Fruit fly (Drosophila melanogaster) whole organism, embryonic: ENCODE data around the gene CG10254.

ENCODE experiments used
- Atf-2 ChIP-seq: fragments of 200-800 bp; sonication (Bioruptor generic); optimal IDR thresholded peaks from 2 replicates; lab custom pipeline; 2016; ENCODE audit warnings: missing biosample characterization, missing genetic modification characterization
- B-H1 ChIP-seq: fragments of 200-800 bp; sonication (Bioruptor generic); IDR thresholded peaks from 3 replicates; pipeline ENCODE4 v1.3.6; 2022; ENCODE audit warnings: missing biosample characterization, missing genetic modification characterization
- B-H2 ChIP-seq: fragments of 200-800 bp; sonication (Bioruptor generic); optimal IDR thresholded peaks from 2 replicates; lab custom pipeline; 2018; ENCODE audit warnings: missing biosample characterization, mild to moderate bottlenecking, missing genetic modification characterization
- Bdp1 ChIP-seq: fragments of 200-800 bp; sonication (Bioruptor generic); optimal IDR thresholded peaks from 3 replicates; lab custom pipeline; 2016; ENCODE audit warnings: missing biosample characterization, missing genetic modification characterization
- CG10654 ChIP-seq: fragments of 200-800 bp; sonication (Bioruptor generic); optimal IDR thresholded peaks from 2 replicates; lab custom pipeline; 2016; ENCODE audit warnings: missing biosample characterization, missing genetic modification characterization
- CG11247 ChIP-seq: fragments of 200-800 bp; sonication (Bioruptor generic); IDR thresholded peaks from 2 replicates; pipeline ENCODE4 v1.3.6; 2022; ENCODE audit warnings: missing biosample characterization, missing genetic modification characterization
- CG11398 ChIP-seq: fragments of 200-800 bp; sonication (Bioruptor generic); optimal IDR thresholded peaks from 2 replicates; lab custom pipeline; 2016; ENCODE audit warnings: missing biosample characterization, missing genetic modification characterization
- CG12391 ChIP-seq: fragments of 200-800 bp; sonication (Bioruptor generic); optimal IDR thresholded peaks from 3 replicates; lab custom pipeline; 2018; ENCODE audit warnings: missing biosample characterization, mild to moderate bottlenecking, missing genetic modification characterization, moderate library complexity
- CG12942 ChIP-seq: fragments of 200-800 bp; sonication (Bioruptor generic); optimal IDR thresholded peaks from 3 replicates; lab custom pipeline; 2016; ENCODE audit warnings: missing biosample characterization, missing genetic modification characterization
- CG14014 ChIP-seq: fragments of 200-800 bp; sonication (Bioruptor generic); IDR thresholded peaks from 2 replicates; pipeline ENCODE4 v1.3.6; 2022; ENCODE audit warnings: missing biosample characterization, missing genetic modification characterization
- CG14050 ChIP-seq: fragments of 200-800 bp; sonication (Bioruptor generic); IDR thresholded peaks from 3 replicates; pipeline ENCODE4 v1.3.6; 2022; ENCODE audit warnings: missing biosample characterization, missing genetic modification characterization
- CG1529 ChIP-seq: fragments of 200-800 bp; sonication (Bioruptor generic); optimal IDR thresholded peaks from 3 replicates; lab custom pipeline; 2018; ENCODE audit warnings: missing biosample characterization, missing genetic modification characterization
- CG17802 ChIP-seq: fragments of 200-800 bp; sonication (Bioruptor generic); optimal IDR thresholded peaks from 2 replicates; lab custom pipeline; 2018; ENCODE audit warnings: missing biosample characterization, mild to moderate bottlenecking, missing genetic modification characterization, moderate library complexity
- CG18764 ChIP-seq: fragments of 200-800 bp; sonication (Bioruptor generic); optimal IDR thresholded peaks from 3 replicates; lab custom pipeline; 2016; ENCODE audit warnings: missing biosample characterization, missing genetic modification characterization
- CG30431 ChIP-seq: fragments of 200-800 bp; sonication (Bioruptor generic); optimal IDR thresholded peaks from 2 replicates; lab custom pipeline; 2017; ENCODE audit warnings: missing biosample characterization, missing genetic modification characterization
- CG32767 ChIP-seq: fragments of 200-800 bp; sonication (Bioruptor generic); IDR thresholded peaks from 2 replicates; pipeline ENCODE4 v1.3.6; 2022; ENCODE audit warnings: missing biosample characterization, missing genetic modification characterization
- CG32772 ChIP-seq: fragments of 200-800 bp; sonication (Bioruptor generic); IDR thresholded peaks from 2 replicates; pipeline ENCODE4 v1.3.6; 2022; ENCODE audit warnings: missing biosample characterization, missing genetic modification characterization
- CG3281 ChIP-seq: fragments of 200-800 bp; sonication (Bioruptor generic); optimal IDR thresholded peaks from 3 replicates; lab custom pipeline; 2017; ENCODE audit warnings: missing biosample characterization, mild to moderate bottlenecking, missing genetic modification characterization
- CG4820 ChIP-seq: fragments of 200-800 bp; sonication (Bioruptor generic); optimal IDR thresholded peaks from 3 replicates; lab custom pipeline; 2016; ENCODE audit warnings: missing biosample characterization, missing genetic modification characterization
- CG5180 ChIP-seq: fragments of 200-800 bp; sonication (Bioruptor generic); optimal IDR thresholded peaks from 3 replicates; lab custom pipeline; 2017; ENCODE audit warnings: missing biosample characterization, missing genetic modification characterization, mild to moderate bottlenecking, moderate library complexity, missing genetic modification reagents
- CG6654 ChIP-seq: fragments of 200-800 bp; sonication (Bioruptor generic); optimal IDR thresholded peaks from 2 replicates; lab custom pipeline; 2017; ENCODE audit warnings: missing biosample characterization, mild to moderate bottlenecking, missing genetic modification characterization
- CG6813 ChIP-seq: fragments of 200-800 bp; sonication (Bioruptor generic); optimal IDR thresholded peaks from 2 replicates; lab custom pipeline; 2017; ENCODE audit warnings: missing biosample characterization, missing genetic modification characterization, mild to moderate bottlenecking, moderate library complexity, missing genetic modification reagents
- CG7745 ChIP-seq: fragments of 200-800 bp; sonication (Bioruptor generic); optimal IDR thresholded peaks from 2 replicates; lab custom pipeline; 2018; ENCODE audit warnings: missing biosample characterization, mild to moderate bottlenecking, missing genetic modification characterization, moderate library complexity
- CG7786 ChIP-seq: fragments of 200-800 bp; sonication (Bioruptor generic); optimal IDR thresholded peaks from 2 replicates; lab custom pipeline; 2016; ENCODE audit warnings: missing biosample characterization, missing genetic modification characterization
- CG7928 ChIP-seq: fragments of 200-800 bp; sonication (Bioruptor generic); optimal IDR thresholded peaks from 2 replicates; lab custom pipeline; 2017; ENCODE audit warnings: missing biosample characterization, mild to moderate bottlenecking, missing genetic modification characterization
- CG7963 ChIP-seq: fragments of 200-800 bp; sonication (Bioruptor generic); IDR thresholded peaks from 3 replicates; pipeline ENCODE4 v1.3.6; 2022; ENCODE audit warnings: missing biosample characterization, missing genetic modification characterization; ENCODE audit not compliant: partially characterized antibody
- CG9215 ChIP-seq: fragments of 200-800 bp; sonication (Bioruptor generic); IDR thresholded peaks from 2 replicates; pipeline ENCODE4 v1.3.6; 2022; ENCODE audit warnings: missing biosample characterization, missing genetic modification characterization
- CoRest ChIP-seq: fragments of 200-800 bp; sonication (Bioruptor generic); optimal IDR thresholded peaks from 3 replicates; lab custom pipeline; 2018; ENCODE audit warnings: missing biosample characterization, mild to moderate bottlenecking, missing genetic modification characterization, moderate library complexity
- D19A ChIP-seq: fragments of 200-800 bp; optimal IDR thresholded peaks from 3 replicates; lab custom pipeline; 2019; ENCODE audit warnings: missing biosample characterization, mild to moderate bottlenecking, missing genetic modification characterization, moderate library complexity
- Dp ChIP-seq: fragments of 200-800 bp; sonication (Bioruptor generic); optimal IDR thresholded peaks from 2 replicates; lab custom pipeline; 2018; ENCODE audit warnings: missing biosample characterization, mild to moderate bottlenecking, missing genetic modification characterization, moderate library complexity
- Fer2 ChIP-seq: fragments of 200-800 bp; sonication (Bioruptor generic); optimal IDR thresholded peaks from 2 replicates; lab custom pipeline; 2018; ENCODE audit warnings: missing biosample characterization, mild to moderate bottlenecking, missing genetic modification characterization, moderate library complexity
- Hr39 ChIP-seq: fragments of >200 bp; optimal IDR thresholded peaks from 2 replicates; lab custom pipeline; 2017
- NC2α ChIP-seq: fragments of 200-800 bp; sonication (Bioruptor generic); optimal IDR thresholded peaks from 2 replicates; lab custom pipeline; 2016; ENCODE audit warnings: missing biosample characterization, missing genetic modification characterization
- Ravus ChIP-seq: fragments of 200-800 bp; sonication (Bioruptor generic); IDR thresholded peaks from 2 replicates; pipeline ENCODE4 v1.3.6; 2022; ENCODE audit warnings: missing biosample characterization, missing genetic modification characterization
- Sox102F ChIP-seq: fragments of 200-800 bp; sonication (Bioruptor generic); optimal IDR thresholded peaks from 2 replicates; lab custom pipeline; 2018; ENCODE audit warnings: missing biosample characterization, mild to moderate bottlenecking, missing genetic modification characterization, moderate library complexity
- Taf1 ChIP-seq: fragments of 200-800 bp; sonication (Bioruptor generic); IDR thresholded peaks from 2 replicates; pipeline ENCODE4 v1.3.6; 2022; ENCODE audit warnings: missing biosample characterization, missing genetic modification characterization
- az2 ChIP-seq: fragments of 200-800 bp; sonication (Bioruptor generic); optimal IDR thresholded peaks from 3 replicates; lab custom pipeline; 2016; ENCODE audit warnings: missing biosample characterization, missing genetic modification characterization
- esg ChIP-seq: fragments of 200-800 bp; sonication (Bioruptor generic); conservative IDR thresholded peaks from 2 replicates; pipeline ENCODE4 v1.3.6; 2022; ENCODE audit warnings: missing biosample characterization, missing genetic modification characterization
- exex ChIP-seq: fragments of 200-800 bp; sonication (Bioruptor generic); optimal IDR thresholded peaks from 4 replicates; lab custom pipeline; 2018; ENCODE audit warnings: missing biosample characterization, mild to moderate bottlenecking, missing genetic modification characterization, moderate library complexity
- fd102C ChIP-seq: fragments of 200-800 bp; sonication (Bioruptor generic); optimal IDR thresholded peaks from 2 replicates; lab custom pipeline; 2018; ENCODE audit warnings: missing biosample characterization, mild to moderate bottlenecking, missing genetic modification characterization, moderate library complexity
- ind ChIP-seq: fragments of 200-800 bp; sonication (Bioruptor generic); optimal IDR thresholded peaks from 3 replicates; lab custom pipeline; 2016; ENCODE audit warnings: missing biosample characterization, missing genetic modification characterization
- lab ChIP-seq: fragments of 200-800 bp; sonication (Bioruptor generic); optimal IDR thresholded peaks from 3 replicates; lab custom pipeline; 2017; ENCODE audit warnings: missing biosample characterization, missing genetic modification characterization, mild to moderate bottlenecking, moderate library complexity, missing genetic modification reagents
- lola ChIP-seq, 3 experiments: fragments of >200 bp in 2 of 3; fragments of 200-800 bp in 1 of 3; sonication (Bioruptor generic) in 1 of 3; optimal IDR thresholded peaks; 2 replicates each; lab custom pipeline; 2017 to 2019; ENCODE audit warnings: missing biosample characterization in 3 of 3, missing genetic modification characterization in 3 of 3, mild to moderate bottlenecking in 1 of 3, moderate library complexity in 1 of 3
- nom ChIP-seq: fragments of 200-800 bp; sonication (Bioruptor generic); optimal IDR thresholded peaks from 2 replicates; lab custom pipeline; 2017; ENCODE audit warnings: missing biosample characterization, missing genetic modification characterization, mild to moderate bottlenecking, moderate library complexity, missing genetic modification reagents
- odd ChIP-seq: fragments of 200-800 bp; sonication (Bioruptor generic); optimal IDR thresholded peaks from 2 replicates; lab custom pipeline; 2017; ENCODE audit warnings: missing biosample characterization, mild to moderate bottlenecking, missing genetic modification characterization
- schlank ChIP-seq: fragments of 200-800 bp; sonication (Bioruptor generic); optimal IDR thresholded peaks from 2 replicates; lab custom pipeline; 2018; ENCODE audit warnings: missing biosample characterization, mild to moderate bottlenecking, missing genetic modification characterization
- sim ChIP-seq: fragments of 200-800 bp; sonication (Bioruptor generic); IDR thresholded peaks from 2 replicates; pipeline ENCODE4 v1.3.6; 2022; ENCODE audit warnings: missing biosample characterization, missing genetic modification characterization
- stwl ChIP-seq: fragments of 200-800 bp; sonication (Bioruptor generic); optimal IDR thresholded peaks from 3 replicates; lab custom pipeline; 2018; ENCODE audit warnings: missing biosample characterization, mild to moderate bottlenecking, missing genetic modification characterization, moderate library complexity
- ttk ChIP-seq: fragments of 200-800 bp; sonication (Bioruptor generic); IDR thresholded peaks from 2 replicates; pipeline ENCODE4 v2.1.2; 2022; ENCODE audit warnings: missing biosample characterization, missing genetic modification characterization
- z ChIP-seq: fragments of 200-800 bp; sonication (Bioruptor generic); IDR thresholded peaks from 3 replicates; pipeline ENCODE4 v1.3.6; 2022; ENCODE audit warnings: missing biosample characterization, missing genetic modification characterization
- zen2 ChIP-seq: fragments of 200-800 bp; sonication (Bioruptor generic); IDR thresholded peaks from 3 replicates; pipeline ENCODE4 v1.3.6; 2022; ENCODE audit warnings: missing biosample characterization, missing genetic modification characterization; ENCODE audit not compliant: partially characterized antibody
- zfh1 ChIP-seq: fragments of 200-800 bp; sonication (Bioruptor generic); IDR thresholded peaks from 3 replicates; pipeline ENCODE4 v1.3.6; 2022; ENCODE audit warnings: missing biosample characterization, missing genetic modification characterization

The CG10254 gene

dm6 chr3R:23679911-23680336 lies 14.9 kb downstream of the CG10254 start, which contains the start of gene eIF3d1 (continued):
- TF ChIP-seq Sox102F (GFP tag; lab: Kevin White, UChicago) (no peak), CG6654 (GFP tag; lab: Kevin White, UChicago) (no peak), stwl (tag; lab: Kevin White, UChicago) (peak; percentile 76), CG4820 (GFP tag; lab: Kevin White, UChicago) (no peak), CG12942 (GFP tag; lab: Kevin White, UChicago) (peak; percentile 3), CG12391 (peak; percentile 38), CG17802 (tag; lab: Kevin White, UChicago) (no peak), CG10654 (GFP tag; lab: Kevin White, UChicago) (peak; percentile 3), Hr39 (lab: Kevin White, UChicago) (no peak), NC2α (GFP tag; lab: Kevin White, UChicago) (no peak), Atf-2 (GFP tag; lab: Kevin White, UChicago) (no peak), CG32772 (GFP tag; lab: Robert Waterston, UW) (no peak), zfh1 (0 out of 3 replicates have a peak, but pooled peaks have one; percentile 52), CG18764 (GFP tag; lab: Kevin White, UChicago) (peak; percentile 10), odd (GFP tag; lab: Kevin White, UChicago) (no peak), lab (GFP tag; lab: Kevin White, UChicago) (no peak), Fer2 (tag; lab: Kevin White, UChicago) (no peak), schlank (tag; lab: Kevin White, UChicago) (no peak), CG32767 (0 out of 2 replicates have a peak, but pooled peaks have one; percentile 17), CG7745 (tag; lab: Kevin White, UChicago) (no peak), CG3281 (GFP tag; lab: Kevin White, UChicago) (no peak), lola (GFP tag; optimal IDR thresholded peaks at IDR 0.05; lab: Kevin White, UChicago) (no peak), CG6813 (GFP tag; lab: Kevin White, UChicago) (no peak), z (GFP tag; lab: Robert Waterston, UW) (no peak), Taf1 (GFP tag; lab: Robert Waterston, UW) (no peak), CG14014 (GFP tag; lab: Robert Waterston, UW) (no peak), esg (GFP tag; lab: Robert Waterston, UW) (no peak), CG7963 (GFP tag; lab: Robert Waterston, UW) (no peak), B-H2 (GFP tag; lab: Kevin White, UChicago) (no peak), CG1529 (GFP tag; lab: Kevin White, UChicago) (no peak), CG11398 (GFP tag; lab: Kevin White, UChicago) (no peak), ind (peak; percentile 4), ttk (GFP tag; lab: Robert Waterston, UW) (no peak), sim (GFP tag; lab: Robert Waterston, UW) (no peak), CG30431 (GFP tag; lab: Kevin White, UChicago) (no peak), CG14050 (GFP tag; lab: Robert Waterston, UW) (no peak), zen2 (no peak), nom (GFP tag; lab: Kevin White, UChicago) (no peak), CG11247 (GFP tag; lab: Robert Waterston, UW) (no peak; the same call in 1 of the 2 replicates), Ravus (GFP tag; lab: Robert Waterston, UW) (no peak), fd102C (GFP tag; lab: Kevin White, UChicago) (no peak), CoRest (tag; lab: Kevin White, UChicago) (peak; percentile 53), B-H1 (GFP tag; lab: Robert Waterston, UW) (no peak), CG7928 (GFP tag; lab: Kevin White, UChicago) (no peak), CG5180 (GFP tag; lab: Kevin White, UChicago) (no peak), CG9215 (no peak), Dp (GFP tag; lab: Kevin White, UChicago) (peak; percentile 98), exex (tag; lab: Kevin White, UChicago) (no peak), D19A (tag; lab: Kevin White, UChicago) (no peak), Bdp1 (GFP tag; lab: Kevin White, UChicago) (peak; percentile 41), az2 (no peak), CG7786 (GFP tag; lab: Kevin White, UChicago) (no peak)
